Worm (Caenorhabditis elegans): ENCODE measurements around the gene Y54F10AR.2.

DNA sequence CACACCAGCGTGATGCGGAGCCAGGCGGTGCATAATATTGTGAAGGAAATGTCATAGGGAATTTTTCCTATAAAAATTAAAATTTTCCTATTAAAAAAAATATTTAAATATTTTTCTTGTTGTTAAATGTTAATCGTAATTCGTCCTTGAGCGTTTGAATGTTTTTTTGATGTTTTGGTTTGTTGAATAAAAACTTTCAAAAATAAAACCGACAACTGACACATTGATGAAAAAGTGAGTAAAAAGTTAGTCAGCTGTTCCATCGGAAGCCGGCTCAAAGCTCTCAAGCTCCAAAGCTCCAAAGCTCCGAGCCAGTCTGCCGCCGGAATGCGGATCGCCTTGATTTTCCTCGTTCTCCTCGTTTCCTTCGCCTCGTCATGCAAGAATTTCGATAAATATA, 47.3 kb upstream of the Y54F10AR.2 start, which contains the start of gene Y71H2B.4:
- TF ChIP-seq ztf-28 (GFP tag; IDR thresholded peaks at IDR 0.05), result no peak
- no peak for TF ChIP-seq Y79H2A.3 (GFP tag; conservative IDR thresholded peaks at IDR 0.05)
- TF ChIP-seq mxl-1 (tag; optimal IDR thresholded peaks at IDR 0.05), result no peak
- TF ChIP-seq nfyb-1 (GFP tag; IDR thresholded peaks at IDR 0.05), result no peak
